Worm (Caenorhabditis elegans): Measurements from ENCODE around the gene K09H11.6.

Gene K09H11.6

DNA sequence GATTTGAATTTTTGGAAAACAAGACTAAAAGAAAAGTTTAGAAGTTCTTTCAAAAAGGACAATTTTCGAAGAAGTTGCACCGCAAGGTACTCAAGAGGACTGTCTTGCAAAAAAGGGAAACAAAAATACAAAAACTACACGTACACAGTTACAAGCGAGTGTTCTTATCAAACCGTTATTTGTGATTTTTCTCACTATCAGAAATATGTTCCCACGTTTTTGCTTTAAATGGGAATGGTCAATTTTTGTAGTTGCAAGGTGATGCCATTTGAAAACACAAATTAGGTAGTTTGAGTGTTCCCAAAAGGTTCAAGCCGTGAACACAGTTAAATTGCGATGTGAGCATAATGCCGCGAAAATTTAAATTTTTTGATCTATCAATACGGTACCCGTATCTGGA, 39.8 kb downstream of the K09H11.6 start (continued):
- TF ChIP-seq lin-13 (GFP tag; optimal IDR thresholded peaks at IDR 0.05), result no peak

- no peak for TF ChIP-seq F44E2.7 (GFP tag; IDR thresholded peaks at IDR 0.05)
- TF ChIP-seq hlh-11 (tag; optimal IDR thresholded peaks at IDR 0.05), result peak; percentile 47
- TF ChIP-seq hif-1 (tag; optimal IDR thresholded peaks at IDR 0.05), result no peak
- TF ChIP-seq lin-13 (GFP tag; optimal IDR thresholded peaks at IDR 0.05), result no peak
- TF ChIP-seq mxl-2 (GFP tag; conservative IDR thresholded peaks at IDR 0.05), result no peak
- no peak for TF ChIP-seq tra-1 (GFP tag; IDR thresholded peaks at IDR 0.05)
- no peak for TF ChIP-seq jun-1 (tag; optimal IDR thresholded peaks at IDR 0.05)
- no peak for TF ChIP-seq daf-16 (GFP tag; optimal IDR thresholded peaks at IDR 0.05)
- peak; percentile 30 for TF ChIP-seq daf-16 (tag; optimal IDR thresholded peaks at IDR 0.05)
- peak in 1 of 2 experiments; percentile 63 for TF ChIP-seq unc-62 (GFP tag; optimal IDR thresholded peaks at IDR 0.05 in 1 of 2)
- TF ChIP-seq unc-62 (tag; optimal IDR thresholded peaks at IDR 0.05), result no peak
- no peak for TF ChIP-seq ztf-11 (tag; optimal IDR thresholded peaks at IDR 0.05)
- TF ChIP-seq zfp-2 (tag; optimal IDR thresholded peaks at IDR 0.05), result no peak
- TF ChIP-seq dpl-1 (GFP tag; optimal IDR thresholded peaks at IDR 0.05), result no peak
- no peak for TF ChIP-seq lin-29 (GFP tag; IDR thresholded peaks at IDR 0.05)
- no peak for TF ChIP-seq ceh-44 (GFP tag; IDR thresholded peaks at IDR 0.05)
- no peak for TF ChIP-seq ZK546.5 (tag; optimal IDR thresholded peaks at IDR 0.05)
- no peak for TF ChIP-seq F37D6.2 (tag; optimal IDR thresholded peaks at IDR 0.05)
- TF ChIP-seq nhr-11 (tag; optimal IDR thresholded peaks at IDR 0.05), result no peak
- TF ChIP-seq dve-1 (tag; optimal IDR thresholded peaks at IDR 0.05; ENCODE audit: insufficient read depth), result no peak
- peak; percentile 55 for TF ChIP-seq nhr-28 (tag; optimal IDR thresholded peaks at IDR 0.05)
- no peak for TF ChIP-seq mes-2 (tag; optimal IDR thresholded peaks at IDR 0.05; ENCODE audit: poor library complexity, severe bottlenecking)
- TF ChIP-seq php-3 (GFP tag; IDR thresholded peaks at IDR 0.05), result 0 out of 2 replicates have a peak, but pooled peaks have one; percentile 55
- TF ChIP-seq egl-27 (tag; optimal IDR thresholded peaks at IDR 0.05), result no peak
- TF ChIP-seq zip-11 (GFP tag; IDR thresholded peaks at IDR 0.05), result no peak
- no peak for TF ChIP-seq nhr-41 (GFP tag; IDR thresholded peaks at IDR 0.05)
- no peak for TF ChIP-seq dmd-9 (GFP tag; IDR thresholded peaks at IDR 0.05)
- TF ChIP-seq fos-1 (tag; optimal IDR thresholded peaks at IDR 0.05), result no peak
- no peak for TF ChIP-seq daf-12 (tag; optimal IDR thresholded peaks at IDR 0.05)
- no peak for TF ChIP-seq ZK337.2 (GFP tag; IDR thresholded peaks at IDR 0.05)
- TF ChIP-seq madf-5 (GFP tag; IDR thresholded peaks at IDR 0.05), result no peak
- TF ChIP-seq madf-9 (GFP tag; conservative IDR thresholded peaks at IDR 0.05), result no peak
- TF ChIP-seq mdl-1 (tag; optimal IDR thresholded peaks at IDR 0.05), result no peak
- TF ChIP-seq nhr-48 (tag; optimal IDR thresholded peaks at IDR 0.05), result no peak
- TF ChIP-seq Y5F2A.4 (GFP tag; optimal IDR thresholded peaks at IDR 0.05), result no peak
- TF ChIP-seq ces-1 (GFP tag; optimal IDR thresholded peaks at IDR 0.05), result no peak
- no peak for TF ChIP-seq aha-1 (tag)
- no peak for TF ChIP-seq ceh-32 (tag; optimal IDR thresholded peaks at IDR 0.05; ENCODE audit: poor library complexity)
- no peak for TF ChIP-seq rbr-2 (tag; optimal IDR thresholded peaks at IDR 0.05)
- no peak for TF ChIP-seq dmd-8 (GFP tag; IDR thresholded peaks at IDR 0.05)
- no peak for TF ChIP-seq lin-39 (tag; optimal IDR thresholded peaks at IDR 0.05)
- TF ChIP-seq mep-1 (tag; optimal IDR thresholded peaks at IDR 0.05), result no peak
- no peak for TF ChIP-seq nhr-10 (tag; optimal IDR thresholded peaks at IDR 0.05)
- TF ChIP-seq tag-97 (GFP tag; IDR thresholded peaks at IDR 0.05), result no peak
- TF ChIP-seq saeg-2 (GFP tag; IDR thresholded peaks at IDR 0.05), result no peak
- no peak for TF ChIP-seq hlh-30 (tag; optimal IDR thresholded peaks at IDR 0.05; ENCODE audit: insufficient read depth)
- TF ChIP-seq D1046.2 (GFP tag; IDR thresholded peaks at IDR 0.05), result no peak
- no peak for TF ChIP-seq snpc-4 (tag; optimal IDR thresholded peaks at IDR 0.05)
- TF ChIP-seq lin-38 (GFP tag; IDR thresholded peaks at IDR 0.05), result no peak
- TF ChIP-seq spr-3 (GFP tag; optimal IDR thresholded peaks at IDR 0.05), result no peak
- TF ChIP-seq gei-8 (GFP tag; optimal IDR thresholded peaks at IDR 0.05), result no peak
These were observed 40.3 kb downstream of the K09H11.6 start for ce11 chrV:5695635-5696034.

Measured in whole organism, L4 larva.